Fruit fly (Drosophila melanogaster) whole organism, embryonic: ENCODE results near the gene CG17270.

Experiments
- Abd-B ChIP-seq: fragments of 200-800 bp; sonication (Bioruptor generic); optimal IDR thresholded peaks from 2 replicates; lab custom pipeline; 2018; ENCODE audit warnings: missing biosample characterization, mild to moderate bottlenecking, missing genetic modification characterization, moderate library complexity
- B-H1 ChIP-seq: fragments of 200-800 bp; sonication (Bioruptor generic); IDR thresholded peaks from 3 replicates; pipeline ENCODE4 v1.3.6; 2022; ENCODE audit warnings: missing biosample characterization, missing genetic modification characterization
- CG10565 ChIP-seq: fragments of 200-800 bp; sonication (Bioruptor generic); optimal IDR thresholded peaks from 3 replicates; lab custom pipeline; 2016; ENCODE audit warnings: missing biosample characterization, mild to moderate bottlenecking, missing genetic modification characterization
- CG10959 ChIP-seq: fragments of 200-800 bp; sonication (Bioruptor generic); IDR thresholded peaks from 2 replicates; pipeline ENCODE4 v1.3.6; 2022; ENCODE audit warnings: missing biosample characterization, missing genetic modification characterization
- CG12104 ChIP-seq: fragments of 200-800 bp; sonication (Bioruptor generic); optimal IDR thresholded peaks from 3 replicates; lab custom pipeline; 2016; ENCODE audit warnings: missing biosample characterization, missing genetic modification characterization
- CG13287 ChIP-seq: fragments of 200-800 bp; sonication (Bioruptor generic); IDR thresholded peaks from 2 replicates; pipeline ENCODE4 v1.3.6; 2022; ENCODE audit warnings: missing biosample characterization, missing genetic modification characterization; ENCODE audit not compliant: partially characterized antibody
- CG13624 ChIP-seq: fragments of 200-800 bp; sonication (Bioruptor generic); optimal IDR thresholded peaks from 2 replicates; lab custom pipeline; 2016; ENCODE audit warnings: missing biosample characterization, missing genetic modification characterization
- CG14667 ChIP-seq: fragments of 200-800 bp; sonication (Bioruptor generic); IDR thresholded peaks from 2 replicates; pipeline ENCODE4 v1.3.6; 2022; ENCODE audit warnings: missing biosample characterization, missing genetic modification characterization
- CG15479 ChIP-seq: fragments of 200-800 bp; sonication (Bioruptor generic); optimal IDR thresholded peaks from 3 replicates; lab custom pipeline; 2019; ENCODE audit warnings: missing biosample characterization, mild to moderate bottlenecking, missing genetic modification characterization, moderate library complexity
- CG17186 ChIP-seq: fragments of 200-800 bp; sonication (Bioruptor generic); optimal IDR thresholded peaks from 3 replicates; lab custom pipeline; 2017; ENCODE audit warnings: missing biosample characterization, missing genetic modification reagents, missing genetic modification characterization
- CG32772 ChIP-seq: fragments of 200-800 bp; sonication (Bioruptor generic); IDR thresholded peaks from 2 replicates; pipeline ENCODE4 v1.3.6; 2022; ENCODE audit warnings: missing biosample characterization, missing genetic modification characterization
- CG34224 ChIP-seq: fragments of 200-800 bp; sonication (Bioruptor generic); IDR thresholded peaks from 3 replicates; pipeline ENCODE4 v1.3.6; 2022; ENCODE audit warnings: missing biosample characterization, missing genetic modification characterization; ENCODE audit not compliant: partially characterized antibody
- CG3995 ChIP-seq: fragments of 200-800 bp; sonication (Bioruptor generic); optimal IDR thresholded peaks from 3 replicates; lab custom pipeline; 2016; ENCODE audit warnings: missing biosample characterization, missing genetic modification characterization
- CG43689 ChIP-seq: fragments of 200-800 bp; sonication (Bioruptor generic); IDR thresholded peaks from 2 replicates; pipeline ENCODE4 v1.3.6; 2022; ENCODE audit warnings: missing biosample characterization, missing genetic modification characterization
- CG6791 ChIP-seq: fragments of 200-800 bp; sonication (Bioruptor generic); IDR thresholded peaks from 3 replicates; pipeline ENCODE4 v1.3.6; 2022; ENCODE audit warnings: missing biosample characterization, missing genetic modification characterization; ENCODE audit not compliant: partially characterized antibody
- CG7745 ChIP-seq: fragments of 200-800 bp; sonication (Bioruptor generic); optimal IDR thresholded peaks from 2 replicates; lab custom pipeline; 2018; ENCODE audit warnings: missing biosample characterization, mild to moderate bottlenecking, missing genetic modification characterization, moderate library complexity
- CG9797 ChIP-seq: fragments of 200-800 bp; sonication (Bioruptor generic); optimal IDR thresholded peaks from 3 replicates; lab custom pipeline; 2018; ENCODE audit warnings: missing biosample characterization, mild to moderate bottlenecking, missing genetic modification characterization
- CG9817 ChIP-seq: fragments of 200-800 bp; sonication (Bioruptor generic); optimal IDR thresholded peaks from 2 replicates; lab custom pipeline; 2018; ENCODE audit warnings: missing biosample characterization, mild to moderate bottlenecking, missing genetic modification characterization, moderate library complexity
- Camta ChIP-seq: fragments of 200-800 bp; sonication (Bioruptor generic); optimal IDR thresholded peaks from 2 replicates; lab custom pipeline; 2016; ENCODE audit warnings: missing biosample characterization, missing genetic modification characterization
- Dek ChIP-seq: fragments of 200-800 bp; sonication (Bioruptor generic); optimal IDR thresholded peaks from 3 replicates; lab custom pipeline; 2019; ENCODE audit warnings: missing biosample characterization, mild to moderate bottlenecking, missing genetic modification characterization, moderate library complexity
- Dll ChIP-seq: fragments of 200-800 bp; sonication (Bioruptor generic); IDR thresholded peaks from 4 replicates; pipeline ENCODE4 v1.3.6; 2022; ENCODE audit warnings: missing biosample characterization, missing genetic modification characterization; ENCODE audit not compliant: partially characterized antibody
- Doc3 ChIP-seq: fragments of 200-800 bp; sonication (Bioruptor generic); IDR thresholded peaks from 3 replicates; pipeline ENCODE4 v1.3.6; 2022; ENCODE audit warnings: missing biosample characterization, missing genetic modification characterization; ENCODE audit not compliant: partially characterized antibody
- Dp ChIP-seq: fragments of 200-800 bp; sonication (Bioruptor generic); optimal IDR thresholded peaks from 2 replicates; lab custom pipeline; 2018; ENCODE audit warnings: missing biosample characterization, mild to moderate bottlenecking, missing genetic modification characterization, moderate library complexity
- Ets97D ChIP-seq: fragments of 200-800 bp; sonication (Bioruptor generic); optimal IDR thresholded peaks from 3 replicates; lab custom pipeline; 2016; ENCODE audit warnings: missing biosample characterization, missing genetic modification characterization
- Kr ChIP-seq: fragments of 200-800 bp; sonication (Bioruptor generic); optimal IDR thresholded peaks from 2 replicates; lab custom pipeline; 2017; ENCODE audit warnings: missing biosample characterization, mild to moderate bottlenecking, missing genetic modification characterization
- Max ChIP-seq: fragments of 200-800 bp; sonication (Bioruptor generic); optimal IDR thresholded peaks from 2 replicates; lab custom pipeline; 2016; ENCODE audit warnings: missing biosample characterization, mild to moderate bottlenecking, missing genetic modification characterization
- NfI ChIP-seq: fragments of 200-800 bp; sonication (Bioruptor generic); optimal IDR thresholded peaks from 3 replicates; lab custom pipeline; 2018; ENCODE audit warnings: missing biosample characterization, mild to moderate bottlenecking, missing genetic modification characterization, moderate library complexity
- Sry-δ ChIP-seq: fragments of 200-800 bp; sonication (Bioruptor generic); optimal IDR thresholded peaks from 2 replicates; lab custom pipeline; 2016; ENCODE audit warnings: missing biosample characterization, missing genetic modification characterization
- Xrp1 ChIP-seq: fragments of 200-800 bp; sonication (Bioruptor generic); IDR thresholded peaks from 2 replicates; pipeline ENCODE4 v1.3.6; 2022; ENCODE audit warnings: missing biosample characterization, missing genetic modification characterization
- ase ChIP-seq: fragments of 200-800 bp; sonication (Bioruptor generic); IDR thresholded peaks from 3 replicates; pipeline ENCODE4 v1.3.6; 2022; ENCODE audit warnings: missing biosample characterization, missing genetic modification characterization
- bbx ChIP-seq: fragments of 200-800 bp; sonication (Bioruptor generic); IDR thresholded peaks from 2 replicates; pipeline ENCODE4 v1.3.6; 2022; ENCODE audit warnings: missing biosample characterization, missing genetic modification characterization; ENCODE audit not compliant: partially characterized antibody
- cad ChIP-seq: fragments of >200 bp; optimal IDR thresholded peaks from 2 replicates; lab custom pipeline; 2017; ENCODE audit warnings: missing biosample characterization, missing genetic modification characterization
- chinmo ChIP-seq: fragments of 200-800 bp; sonication (Bioruptor generic); IDR thresholded peaks from 4 replicates; pipeline ENCODE4 v1.3.6; 2022; ENCODE audit warnings: missing biosample characterization, missing genetic modification characterization; ENCODE audit not compliant: partially characterized antibody
- fd3F ChIP-seq: fragments of 200-800 bp; sonication (Bioruptor generic); optimal IDR thresholded peaks from 2 replicates; lab custom pipeline; 2018; ENCODE audit warnings: missing biosample characterization, mild to moderate bottlenecking, missing genetic modification characterization, moderate library complexity
- fd96Cb ChIP-seq: fragments of 200-800 bp; sonication (Bioruptor generic); optimal IDR thresholded peaks from 2 replicates; lab custom pipeline; 2018; ENCODE audit warnings: missing biosample characterization, mild to moderate bottlenecking, missing genetic modification characterization, moderate library complexity
- gcm2 ChIP-seq: fragments of 200-800 bp; sonication (Bioruptor generic); optimal IDR thresholded peaks from 2 replicates; lab custom pipeline; 2016; ENCODE audit warnings: missing biosample characterization, missing genetic modification characterization
- hbn ChIP-seq: fragments of 200-800 bp; sonication (Bioruptor generic); IDR thresholded peaks from 2 replicates; pipeline ENCODE4 v1.3.6; 2022; ENCODE audit warnings: missing biosample characterization, missing genetic modification characterization; ENCODE audit not compliant: partially characterized antibody
- jigr1 ChIP-seq: fragments of 200-800 bp; sonication (Bioruptor generic); IDR thresholded peaks from 3 replicates; pipeline ENCODE4 v1.3.6; 2022; ENCODE audit warnings: missing biosample characterization, missing genetic modification characterization
- nom ChIP-seq: fragments of 200-800 bp; sonication (Bioruptor generic); optimal IDR thresholded peaks from 2 replicates; lab custom pipeline; 2017; ENCODE audit warnings: missing biosample characterization, missing genetic modification characterization, mild to moderate bottlenecking, moderate library complexity, missing genetic modification reagents
- org-1 ChIP-seq: fragments of 200-800 bp; sonication (Bioruptor generic); optimal IDR thresholded peaks from 2 replicates; lab custom pipeline; 2017; ENCODE audit warnings: missing biosample characterization, missing genetic modification characterization
- otp ChIP-seq: fragments of 200-800 bp; sonication (Bioruptor generic); IDR thresholded peaks from 3 replicates; pipeline ENCODE4, ENCODE4 v1.3.6; 2022; ENCODE audit warnings: missing biosample characterization, missing genetic modification characterization
- p53 ChIP-seq: fragments of 200-800 bp; sonication (Bioruptor generic); optimal IDR thresholded peaks from 2 replicates; lab custom pipeline; 2016; ENCODE audit warnings: missing biosample characterization, missing genetic modification characterization
- pita ChIP-seq: fragments of 200-800 bp; sonication (Bioruptor generic); optimal IDR thresholded peaks from 2 replicates; lab custom pipeline; 2017; ENCODE audit warnings: missing biosample characterization, mild to moderate bottlenecking, missing genetic modification characterization
- pzg ChIP-seq: fragments of 200-800 bp; sonication (Bioruptor generic); optimal IDR thresholded peaks from 3 replicates; lab custom pipeline; 2018; ENCODE audit warnings: missing biosample characterization, mild to moderate bottlenecking, missing genetic modification characterization, moderate library complexity
- sens ChIP-seq: fragments of 200-800 bp; sonication (Bioruptor generic); peaks from one replicate; lab custom pipeline; 2016; ENCODE audit warnings: missing biosample characterization, missing genetic modification characterization
- sna ChIP-seq: fragments of 200-800 bp; sonication (Bioruptor generic); IDR thresholded peaks from 2 replicates; pipeline ENCODE4 v1.3.6; 2022; ENCODE audit warnings: missing biosample characterization, missing genetic modification characterization; ENCODE audit not compliant: partially characterized antibody
- sqz ChIP-seq: fragments of 200-800 bp; sonication (Bioruptor generic); optimal IDR thresholded peaks from 3 replicates; lab custom pipeline; 2018; ENCODE audit warnings: missing biosample characterization, mild to moderate bottlenecking, missing genetic modification characterization
- stwl ChIP-seq: fragments of 200-800 bp; sonication (Bioruptor generic); optimal IDR thresholded peaks from 3 replicates; lab custom pipeline; 2018; ENCODE audit warnings: missing biosample characterization, mild to moderate bottlenecking, missing genetic modification characterization, moderate library complexity
- unc-4 ChIP-seq: fragments of 200-800 bp; sonication (Bioruptor generic); IDR thresholded peaks from 2 replicates; pipeline ENCODE4 v1.3.6; 2022; ENCODE audit warnings: missing biosample characterization, missing genetic modification characterization; ENCODE audit not compliant: partially characterized antibody
- vnd ChIP-seq: fragments of 200-800 bp; sonication (Bioruptor generic); IDR thresholded peaks from 3 replicates; pipeline ENCODE4 v1.3.6; 2022; ENCODE audit warnings: missing biosample characterization, missing genetic modification characterization; ENCODE audit not compliant: partially characterized antibody

The CG17270 gene

DNA sequence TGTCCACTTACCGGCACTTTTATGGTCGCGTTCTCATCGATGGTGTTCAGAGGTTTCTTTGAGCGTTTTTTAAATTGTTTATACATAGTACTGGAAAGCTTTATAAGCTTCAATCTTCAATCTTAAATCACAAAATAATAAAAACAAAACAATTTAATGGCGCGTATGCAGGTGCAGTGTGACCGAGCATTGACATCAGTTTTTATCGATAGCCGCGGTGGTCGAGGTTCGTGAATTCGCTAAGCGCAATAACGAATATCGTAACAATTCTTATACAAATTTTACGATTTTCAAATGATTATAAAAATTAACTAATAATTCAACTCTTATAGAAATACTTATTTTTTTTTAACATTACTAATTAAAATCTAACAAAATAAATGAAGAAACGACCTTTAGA lies 2.7 kb downstream of the CG17270 start, which contains the start of gene Fancd2:
TSS of gene Fancd2 (minus strand) at position 183 of the 400 bp plus-strand sequence.
- no peak for TF ChIP-seq CG9817 (tag; lab: Kevin White, UChicago)
- TF ChIP-seq sens (GFP tag; lab: Kevin White, UChicago): peak; percentile 1
- no peak for TF ChIP-seq NfI (GFP tag; lab: Kevin White, UChicago)
- TF ChIP-seq nom (GFP tag; lab: Kevin White, UChicago): no peak
- TF ChIP-seq sqz (GFP tag; lab: Kevin White, UChicago): no peak
- peak; percentile 56; the same call in 1 of the 2 replicates for TF ChIP-seq bbx
- peak; percentile 73 for TF ChIP-seq Dll (GFP tag; lab: Robert Waterston, UW)
- TF ChIP-seq CG13624 (GFP tag; lab: Kevin White, UChicago): no peak
- TF ChIP-seq CG32772 (GFP tag; lab: Robert Waterston, UW): no peak
- no peak for TF ChIP-seq org-1 (GFP tag; lab: Kevin White, UChicago)
- TF ChIP-seq CG43689 (GFP tag; lab: Robert Waterston, UW): no peak
- TF ChIP-seq chinmo: 0 out of 4 replicates have a peak, but pooled peaks have one; percentile 47
- TF ChIP-seq CG6791: no peak
- peak; percentile 58; the same call in 1 of the 2 replicates for TF ChIP-seq sna
- TF ChIP-seq Camta (GFP tag; lab: Kevin White, UChicago): no peak
- TF ChIP-seq jigr1 (GFP tag; lab: Robert Waterston, UW): no peak
- TF ChIP-seq CG7745 (tag; lab: Kevin White, UChicago): no peak
- TF ChIP-seq CG15479: no peak
- TF ChIP-seq Sry-δ: peak; percentile 41
- no peak for TF ChIP-seq cad (GFP tag; lab: Kevin White, UChicago)
- no peak for TF ChIP-seq B-H1 (GFP tag; lab: Robert Waterston, UW)
- TF ChIP-seq ase: no peak
- peak; percentile 89 for TF ChIP-seq Dp
- TF ChIP-seq vnd (GFP tag; lab: Robert Waterston, UW): no peak; the same call in 2 of the 3 replicates
- TF ChIP-seq CG10565 (GFP tag; lab: Kevin White, UChicago): no peak
- TF ChIP-seq fd3F (GFP tag; lab: Kevin White, UChicago): no peak
- TF ChIP-seq fd96Cb: no peak
- TF ChIP-seq gcm2 (GFP tag; lab: Kevin White, UChicago): no peak
- peak; percentile 37 for TF ChIP-seq CG17186 (GFP tag; lab: Kevin White, UChicago)
- no peak for TF ChIP-seq Xrp1 (GFP tag; lab: Robert Waterston, UW)
- TF ChIP-seq Ets97D (GFP tag; lab: Kevin White, UChicago): peak; percentile 53
- no peak for TF ChIP-seq p53 (GFP tag; lab: Kevin White, UChicago)
- no peak for TF ChIP-seq Max (GFP tag; lab: Kevin White, UChicago)
- 0 out of 3 replicates have a peak, but pooled peaks have one; percentile 27 for TF ChIP-seq Doc3 (GFP tag; lab: Robert Waterston, UW)
- TF ChIP-seq CG14667 (GFP tag; lab: Robert Waterston, UW): no peak
- no peak for TF ChIP-seq CG10959 (GFP tag; lab: Robert Waterston, UW)
- peak; percentile 48; the same call in 1 of the 2 replicates for TF ChIP-seq hbn
- no peak for TF ChIP-seq Dek (tag; lab: Kevin White, UChicago)
- TF ChIP-seq Abd-B: no peak
- TF ChIP-seq otp (GFP tag; lab: Robert Waterston, UW): no peak
- peak; percentile 54 for TF ChIP-seq pita
- TF ChIP-seq CG34224: peak; percentile 68
- TF ChIP-seq Kr (GFP tag; lab: Kevin White, UChicago): no peak
- TF ChIP-seq CG9797: peak; percentile 74
- peak; percentile 91 for TF ChIP-seq stwl (tag; lab: Kevin White, UChicago)
- no peak for TF ChIP-seq CG12104
- TF ChIP-seq pzg: peak; percentile 64
- peak; percentile 63 for TF ChIP-seq unc-4 (GFP tag; lab: Robert Waterston, UW)
- TF ChIP-seq CG13287 (GFP tag; lab: Robert Waterston, UW): peak; percentile 79
- TF ChIP-seq CG3995 (GFP tag; lab: Kevin White, UChicago): no peak
